Worm (Caenorhabditis elegans) whole organism, dauer: ENCODE measurements around the gene R107.9.

Experiments
- unc-62 ChIP-seq: sonication (generic microtip); optimal IDR thresholded peaks from 2 replicates; lab custom pipeline; 2017; ENCODE audit warnings: missing biosample characterization, missing genetic modification reagents, missing genetic modification characterization

The R107.9 gene

ce11 chrIII:9058959-9059534, 21.3 kb downstream of the R107.9 start, which contains the start of gene gst-1:
TSS of gene gst-1 (plus strand) at chrIII:9059331.
- no peak for TF ChIP-seq unc-62 (GFP tag; lab: Kevin White, UChicago)

- TF ChIP-seq unc-62 (GFP tag; lab: Kevin White, UChicago), result no peak
Observed at ce11 chrIII:9060267-9060666, 22.5 kb downstream of the R107.9 start.

- no peak for TF ChIP-seq unc-62 (GFP tag; lab: Kevin White, UChicago)
Observed at ce11 chrIII:9069712-9070111, 32.0 kb downstream of the R107.9 start.

- no peak for TF ChIP-seq unc-62 (GFP tag; lab: Kevin White, UChicago)
Observed at ce11 chrIII:9071372-9071771, 33.6 kb downstream of the R107.9 start, which contains the start of gene lin-12. TSS of gene lin-12 (minus strand) at chrIII:9071472.

- no peak for TF ChIP-seq unc-62 (GFP tag; lab: Kevin White, UChicago)
Observed at ce11 chrIII:9072704-9073103, 34.9 kb downstream of the R107.9 start.

- no peak for TF ChIP-seq unc-62 (GFP tag; lab: Kevin White, UChicago)
Observed at ce11 chrIII:9075539-9075938, 37.8 kb downstream of the R107.9 start, which contains the start of gene F02A9.7. TSS of gene F02A9.7 (minus strand) at chrIII:9075639.

ce11 chrIII:9077708-9078107, 40.0 kb downstream of the R107.9 start, which contains the start of gene F02A9.1:
TSS of gene F02A9.1 (minus strand) at chrIII:9077808.
- no peak for TF ChIP-seq unc-62 (GFP tag; lab: Kevin White, UChicago)

- TF ChIP-seq unc-62 (GFP tag; lab: Kevin White, UChicago), result no peak
Observed at ce11 chrIII:9080127-9080526, 42.4 kb downstream of the R107.9 start.

ce11 chrIII:9081055-9081454, 43.3 kb downstream of the R107.9 start, which contains the start of gene far-1:
TSS of gene far-1 (minus strand) at chrIII:9081179.
- no peak for TF ChIP-seq unc-62 (GFP tag; lab: Kevin White, UChicago)

ce11 chrIII:9081763-9082162, 44.0 kb downstream of the R107.9 start, which contains the start of gene far-2:
TSS of gene far-2 (plus strand) at chrIII:9081828.
- TF ChIP-seq unc-62 (GFP tag; lab: Kevin White, UChicago), result no peak

ce11 chrIII:9083118-9083517, 45.4 kb downstream of the R107.9 start:
- TF ChIP-seq unc-62 (GFP tag; lab: Kevin White, UChicago), result no peak

- TF ChIP-seq unc-62 (GFP tag; lab: Kevin White, UChicago), result no peak
Observed at ce11 chrIII:9084329-9084728, 46.6 kb downstream of the R107.9 start.
